Worm (Caenorhabditis elegans) whole organism, mixed stage, embryonic: ENCODE measurements around the gene F54D12.7.

Source experiments
- M03D4.4 ChIP-seq: sonication (generic microtip); optimal IDR thresholded peaks from 2 replicates; lab custom pipeline; 2017; ENCODE audit warnings: mild to moderate bottlenecking, missing genetic modification characterization, missing compliant biosample characterization
- blmp-1 ChIP-seq: fragments of 150-350 bp; optimal IDR thresholded peaks from 2 replicates; lab custom pipeline; 2014; ENCODE audit warnings: missing biosample characterization, missing genetic modification characterization
- drap-1 ChIP-seq: fragments of 200-800 bp; sonication (Bioruptor generic); optimal IDR thresholded peaks from 3 replicates; lab custom pipeline; 2018; ENCODE audit warnings: mild to moderate bottlenecking, missing genetic modification characterization, missing compliant biosample characterization
- elt-1 ChIP-seq: sonication (generic microtip); optimal IDR thresholded peaks from 2 replicates; lab custom pipeline; 2017; ENCODE audit warnings: missing genetic modification characterization, mild to moderate bottlenecking, missing compliant biosample characterization, antibody characterized with exemption, moderate library complexity, borderline replicate concordance; ENCODE audit not compliant: insufficient read depth
- flh-1 ChIP-seq: fragments of 200-800 bp; sonication (Bioruptor generic); optimal IDR thresholded peaks from 2 replicates; lab custom pipeline; 2018; ENCODE audit warnings: mild to moderate bottlenecking, missing genetic modification characterization, moderate library complexity, missing compliant biosample characterization
- mab-5 ChIP-seq: fragments of 150-350 bp; optimal IDR thresholded peaks from 2 replicates; lab custom pipeline; 2014; ENCODE audit warnings: missing biosample characterization, missing genetic modification characterization
- mep-1 ChIP-seq: fragments of 150-350 bp; optimal IDR thresholded peaks from 2 replicates; lab custom pipeline; 2017; ENCODE audit warnings: missing biosample characterization, missing genetic modification reagents, missing genetic modification characterization, inconsistent platforms
- nhr-76 ChIP-seq: sonication (generic microtip); optimal IDR thresholded peaks from 2 replicates; lab custom pipeline; 2017; ENCODE audit warnings: missing biosample characterization, missing genetic modification characterization
- pha-4 ChIP-seq: fragments of 150-350 bp; optimal IDR thresholded peaks from 2 replicates; lab custom pipeline; 2018; ENCODE audit warnings: missing biosample characterization, missing genetic modification reagents, missing genetic modification characterization
- snpc-4 ChIP-seq: fragments of 150-350 bp; optimal IDR thresholded peaks from 2 replicates; lab custom pipeline; 2014; ENCODE audit warnings: missing biosample characterization, missing genetic modification characterization
- ztf-11 ChIP-seq: fragments of 150-350 bp; optimal IDR thresholded peaks from 2 replicates; lab custom pipeline; 2014; ENCODE audit warnings: missing biosample characterization, missing genetic modification characterization

DNA sequence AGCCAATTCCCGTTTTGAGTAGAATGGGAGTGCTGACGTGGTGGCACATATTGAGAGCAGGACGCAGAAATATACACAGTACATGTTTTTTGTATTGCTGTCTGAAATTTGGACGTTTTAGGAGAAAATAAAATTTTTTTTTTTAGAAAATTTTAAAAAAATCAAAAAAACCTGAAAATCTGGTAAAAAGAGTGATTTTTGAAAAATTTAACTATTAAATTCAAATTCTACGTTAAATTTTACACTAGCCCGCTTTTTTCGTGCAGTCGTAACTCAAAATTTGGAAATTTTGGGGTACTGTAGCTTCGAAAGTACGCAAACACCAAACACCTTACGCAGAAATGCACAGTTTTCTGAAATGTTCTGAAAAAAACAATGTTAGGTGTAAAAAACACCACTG is 27.3 kb downstream of the F54D12.7 start, which contains the start of gene C13A10.2:
- TF ChIP-seq snpc-4 (no peak), M03D4.4 (tag; lab: Kevin White, UChicago) (no peak), elt-1 (no peak), pha-4 (tag; lab: Kevin White, UChicago) (no peak), drap-1 (GFP tag; lab: Kevin White, UChicago) (no peak), ztf-11 (tag; lab: Kevin White, UChicago) (no peak), flh-1 (GFP tag; lab: Kevin White, UChicago) (no peak), nhr-76 (no peak), blmp-1 (tag; lab: Kevin White, UChicago) (no peak), mab-5 (tag; lab: Kevin White, UChicago) (no peak), mep-1 (no peak)
